ENCODE assay signal across 2 worm cellular contexts in the genomic region with DNA sequence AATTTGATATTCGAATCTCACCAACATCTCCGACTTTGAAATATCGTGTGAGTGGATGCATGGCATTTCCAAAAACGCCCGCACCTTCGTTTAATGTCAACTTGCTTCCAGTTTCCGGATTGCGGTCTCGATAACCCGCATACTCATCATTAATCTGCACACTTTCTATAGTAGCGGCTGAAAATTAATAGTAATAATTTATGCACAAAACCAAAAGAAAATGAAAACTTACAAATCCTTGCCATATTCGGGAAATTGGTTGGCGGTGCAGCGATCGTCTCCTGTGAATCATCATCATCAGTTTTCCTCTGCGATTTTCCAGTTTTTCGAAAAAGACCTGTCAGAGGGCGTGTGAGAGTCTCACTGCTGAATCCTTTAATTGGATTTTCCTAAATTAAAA.
A peak's percentile ranks its signal among the peaks of the same experiment; 100 is the strongest.
TF ChIP-seq lines count a peak whose summit lies in the region.

No protein-coding gene starts in this region.

TF ChIP-seq in whole organism, L1 larva, 84 proteins besides CTCF, POLR2A, EP300 and RAD21:
- TF ChIP-seq rnt-1 (tag; optimal IDR thresholded peaks at IDR 0.05; lab: Kevin White, UChicago) (no peak), mab-9 (GFP tag; IDR thresholded peaks at IDR 0.05; lab: Robert Waterston, UW) (peak; percentile 27; the same call in 1 of the 2 replicates)

TF ChIP-seq in whole organism, L4 larva, 104 proteins besides CTCF, POLR2A, EP300 and RAD21:
- TF ChIP-seq D1046.2 (GFP tag; IDR thresholded peaks at IDR 0.05; lab: Robert Waterston, UW), result no peak
- TF ChIP-seq arid-1 (GFP tag; conservative IDR thresholded peaks at IDR 0.05; lab: Robert Waterston, UW), result no peak
- no peak for TF ChIP-seq snpc-4 (tag; optimal IDR thresholded peaks at IDR 0.05; lab: Kevin White, UChicago)
- peak; percentile 96 for TF ChIP-seq aha-1 (tag; lab: Kevin White, UChicago)
- no peak for TF ChIP-seq ctbp-1 (GFP tag; IDR thresholded peaks at IDR 0.05; lab: Robert Waterston, UW)

Comparison
In these comparisons a context has a peak if more than half of its experiments do, and no peak if none do; other contexts are left out.
1. Of the 29 proteins assayed by ChIP-seq in both whole organism, L4 larva and whole organism, L1 larva: peak only in whole organism, L4 larva: aha-1; only in whole organism, L1 larva: none; in both: none; in neither: 28.